Worm (Caenorhabditis elegans) whole organism, L4 larva: ENCODE data around the gene fust-1.

Experiments used
- D1046.2 ChIP-seq: fragments of 200-800 bp; sonication (Bioruptor generic); IDR thresholded peaks from 2 replicates; pipeline ENCODE4 v1.3.6; 2022; ENCODE audit warnings: missing genetic modification characterization, missing compliant biosample characterization
- F26F4.8 ChIP-seq: fragments of 200-800 bp; sonication (Bioruptor generic); conservative IDR thresholded peaks from 2 replicates; pipeline ENCODE4 v1.3.6; 2022; ENCODE audit warnings: missing genetic modification characterization, missing compliant biosample characterization
- F44E2.7 ChIP-seq: fragments of 200-800 bp; sonication (Bioruptor generic); IDR thresholded peaks from 2 replicates; pipeline ENCODE4 v2.1.2; 2022; ENCODE audit warnings: missing genetic modification characterization, missing compliant biosample characterization
- F49E8.2 ChIP-seq: sonication (generic microtip); optimal IDR thresholded peaks from 2 replicates; lab custom pipeline; 2016; ENCODE audit warnings: missing compliant biosample characterization, mild to moderate bottlenecking, missing genetic modification characterization, borderline replicate concordance
- Y75B8A.6 ChIP-seq: fragments of 200-800 bp; sonication (Bioruptor generic); IDR thresholded peaks from 2 replicates; pipeline ENCODE4 v1.3.6; 2022; ENCODE audit warnings: missing genetic modification reagents, missing genetic modification characterization, missing compliant biosample characterization
- aha-1 ChIP-seq: fragments of 150-350 bp; peaks from one replicate; lab custom pipeline; 2014; ENCODE audit warnings: missing biosample characterization, missing genetic modification characterization
- ceh-32 ChIP-seq: sonication (generic microtip); optimal IDR thresholded peaks from 2 replicates; lab custom pipeline; 2016; ENCODE audit warnings: mild to moderate bottlenecking, missing genetic modification characterization, missing compliant biosample characterization; ENCODE audit not compliant: poor library complexity
- ceh-82 ChIP-seq: sonication (generic microtip); optimal IDR thresholded peaks from 2 replicates; lab custom pipeline; 2017; ENCODE audit warnings: missing biosample characterization, missing genetic modification characterization
- cey-2 ChIP-seq: sonication (generic microtip); optimal IDR thresholded peaks from 3 replicates; lab custom pipeline; 2017; ENCODE audit warnings: missing genetic modification characterization, mild to moderate bottlenecking, missing compliant biosample characterization, antibody characterized with exemption, borderline replicate concordance; ENCODE audit not compliant: insufficient read depth
- daf-16 ChIP-seq, 3 experiments: sonication (generic microtip); optimal IDR thresholded peaks; 2 replicates each; lab custom pipeline; 2016 to 2017; ENCODE audit warnings: missing genetic modification characterization in 3 of 3, missing genetic modification reagents in 3 of 3, mild to moderate bottlenecking in 2 of 3, missing compliant biosample characterization in 2 of 3, missing biosample characterization in 1 of 3, moderate library complexity in 1 of 3
- daf-19 ChIP-seq: fragments of 200-800 bp; sonication (Bioruptor generic); conservative IDR thresholded peaks from 2 replicates; pipeline ENCODE4 v1.3.6; 2022; ENCODE audit warnings: missing genetic modification characterization, missing compliant biosample characterization
- dmd-8 ChIP-seq: fragments of 200-800 bp; sonication (Bioruptor generic); IDR thresholded peaks from 2 replicates; pipeline ENCODE4 v1.3.6; 2022; ENCODE audit warnings: missing genetic modification characterization, missing compliant biosample characterization
- dve-1 ChIP-seq: sonication (generic microtip); optimal IDR thresholded peaks from 2 replicates; lab custom pipeline; 2017; ENCODE audit warnings: antibody characterized with exemption, mild to moderate bottlenecking, missing genetic modification characterization, missing compliant biosample characterization; ENCODE audit not compliant: insufficient read depth
- egl-43 ChIP-seq: fragments of 200-800 bp; sonication (Bioruptor generic); IDR thresholded peaks from 2 replicates; pipeline ENCODE4 v1.3.6; 2022; ENCODE audit warnings: missing genetic modification reagents, missing genetic modification characterization, missing compliant biosample characterization
- gei-8 ChIP-seq: fragments of 200-800 bp; sonication (Bioruptor generic); optimal IDR thresholded peaks from 2 replicates; lab custom pipeline; 2018; ENCODE audit warnings: mild to moderate bottlenecking, missing genetic modification characterization, missing compliant biosample characterization
- hif-1 ChIP-seq, 2 experiments: sonication (generic microtip); optimal IDR thresholded peaks; 2 replicates each; lab custom pipeline; 2016 to 2017; ENCODE audit warnings: missing compliant biosample characterization in 2 of 2, missing genetic modification characterization in 2 of 2, missing genetic modification reagents in 2 of 2, missing genotype in 2 of 2, mild to moderate bottlenecking in 1 of 2
- hlh-11 ChIP-seq: fragments of 200-800 bp; sonication (Bioruptor generic); optimal IDR thresholded peaks from 2 replicates; lab custom pipeline; 2018; ENCODE audit warnings: mild to moderate bottlenecking, missing genetic modification characterization, missing compliant biosample characterization
- lin-15B ChIP-seq: fragments of 150-350 bp; sonication (generic microtip); optimal IDR thresholded peaks from 3 replicates; lab custom pipeline; 2014; ENCODE audit warnings: missing biosample characterization, missing genetic modification characterization
- lin-29 ChIP-seq: fragments of 200-800 bp; sonication (Bioruptor generic); IDR thresholded peaks from 2 replicates; pipeline ENCODE4 v1.3.6; 2022; ENCODE audit warnings: missing genetic modification reagents, missing genetic modification characterization, missing compliant biosample characterization
- lin-38 ChIP-seq: fragments of 200-800 bp; sonication (Bioruptor generic); IDR thresholded peaks from 2 replicates; pipeline ENCODE4 v1.3.6; 2022; ENCODE audit warnings: missing genetic modification reagents, missing genetic modification characterization, missing compliant biosample characterization
- lir-3 ChIP-seq: sonication (generic microtip); optimal IDR thresholded peaks from 2 replicates; lab custom pipeline; 2016; ENCODE audit warnings: mild to moderate bottlenecking, missing genetic modification characterization, missing compliant biosample characterization
- lsy-2 ChIP-seq, 2 experiments: fragments of 150-350 bp in 1 of 2; sonication (generic microtip) in 1 of 2; optimal IDR thresholded peaks; 2 replicates each; lab custom pipeline; 2014 to 2017; ENCODE audit warnings: missing biosample characterization in 2 of 2, missing genetic modification characterization in 2 of 2
- mdl-1 ChIP-seq, 2 experiments: fragments of 150-350 bp in 1 of 2; sonication (generic microtip) in 1 of 2; optimal IDR thresholded peaks; 2 replicates each; lab custom pipeline; 2014 to 2017; ENCODE audit warnings: missing biosample characterization in 2 of 2, missing genetic modification characterization in 2 of 2
- mep-1 ChIP-seq: fragments of 150-350 bp; sonication (generic microtip); optimal IDR thresholded peaks from 3 replicates; lab custom pipeline; 2014; ENCODE audit warnings: missing biosample characterization, missing genetic modification characterization
- mes-2 ChIP-seq: sonication (generic microtip); optimal IDR thresholded peaks from 2 replicates; lab custom pipeline; 2016; ENCODE audit warnings: missing genotype, mild to moderate bottlenecking, missing genetic modification characterization, missing compliant biosample characterization; ENCODE audit not compliant: poor library complexity, severe bottlenecking
- mxl-2 ChIP-seq: fragments of 200-800 bp; sonication (Bioruptor generic); conservative IDR thresholded peaks from 2 replicates; pipeline ENCODE4 v1.3.6; 2022; ENCODE audit warnings: missing genetic modification reagents, missing genetic modification characterization, missing compliant biosample characterization
- nhr-11 ChIP-seq: fragments of 150-350 bp; optimal IDR thresholded peaks from 2 replicates; lab custom pipeline; 2014; ENCODE audit warnings: missing biosample characterization, missing genetic modification characterization
- nhr-237 ChIP-seq: sonication (generic microtip); optimal IDR thresholded peaks from 2 replicates; lab custom pipeline; 2017; ENCODE audit warnings: missing biosample characterization, missing genetic modification characterization
- nhr-28 ChIP-seq: fragments of 150-350 bp; optimal IDR thresholded peaks from 2 replicates; lab custom pipeline; 2014; ENCODE audit warnings: missing biosample characterization, missing genetic modification characterization
- nhr-6 ChIP-seq: fragments of 150-350 bp; optimal IDR thresholded peaks from 2 replicates; lab custom pipeline; 2014; ENCODE audit warnings: missing biosample characterization, missing genetic modification characterization
- nhr-76 ChIP-seq: fragments of 150-350 bp; optimal IDR thresholded peaks from 2 replicates; lab custom pipeline; 2014; ENCODE audit warnings: missing biosample characterization, missing genetic modification characterization
- nhr-77 ChIP-seq: fragments of 150-350 bp; optimal IDR thresholded peaks from 2 replicates; lab custom pipeline; 2014; ENCODE audit warnings: missing biosample characterization, missing genetic modification characterization
- pha-4 ChIP-seq, 2 experiments: fragments of 150-350 bp in 1 of 2; fragments of 200-800 bp in 1 of 2; sonication (Bioruptor generic) in 1 of 2; IDR thresholded peaks in 1 of 2; optimal IDR thresholded peaks in 1 of 2; 2 replicates each; pipeline versions ENCODE4 v1.3.6 to Lab custom; 2014 to 2022; ENCODE audit warnings: missing genetic modification characterization in 2 of 2, missing genetic modification reagents in 2 of 2, missing biosample characterization in 1 of 2, missing compliant biosample characterization in 1 of 2
- sdz-12 ChIP-seq: fragments of 200-800 bp; sonication (Bioruptor generic); optimal IDR thresholded peaks from 2 replicates; lab custom pipeline; 2018; ENCODE audit warnings: mild to moderate bottlenecking, missing genetic modification characterization, missing compliant biosample characterization
- spr-1 ChIP-seq: sonication (generic microtip); optimal IDR thresholded peaks from 2 replicates; lab custom pipeline; 2016; ENCODE audit warnings: mild to moderate bottlenecking, missing genetic modification characterization, missing compliant biosample characterization
- spr-3 ChIP-seq: fragments of 200-800 bp; sonication (Bioruptor generic); optimal IDR thresholded peaks from 2 replicates; lab custom pipeline; 2018; ENCODE audit warnings: mild to moderate bottlenecking, missing genetic modification characterization, missing compliant biosample characterization
- zip-2 ChIP-seq: fragments of 150-350 bp; optimal IDR thresholded peaks from 2 replicates; lab custom pipeline; 2014; ENCODE audit warnings: missing biosample characterization, missing genetic modification characterization
- ztf-11 ChIP-seq: fragments of 150-350 bp; optimal IDR thresholded peaks from 2 replicates; lab custom pipeline; 2014; ENCODE audit warnings: missing biosample characterization, missing genetic modification characterization
- ztf-7 ChIP-seq: fragments of 150-350 bp; optimal IDR thresholded peaks from 2 replicates; lab custom pipeline; 2014; ENCODE audit warnings: missing biosample characterization, missing genetic modification characterization

fust-1 gene

DNA sequence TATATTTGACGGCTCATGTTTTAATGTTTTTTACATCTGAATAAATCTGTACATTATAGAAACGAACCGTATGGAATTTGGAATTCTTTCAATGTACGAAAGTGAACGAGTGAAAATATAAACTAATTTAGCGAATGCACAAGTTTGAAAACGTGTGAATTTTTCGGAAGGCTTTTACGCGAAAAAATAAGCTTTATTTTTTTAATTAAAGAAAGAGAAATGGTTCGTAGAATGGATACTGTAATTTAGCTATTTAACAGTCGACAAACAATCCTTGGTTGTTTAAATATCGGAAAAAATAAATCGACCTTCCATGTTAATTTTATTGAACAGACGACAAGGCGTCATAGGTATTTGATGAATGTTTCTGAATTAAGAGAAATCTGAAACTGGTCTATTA lies 43.2 kb downstream of the fust-1 start, which contains the start of gene acdh-12:
Gene acdh-12, minus strand, starts transcription at position 101 of the 400 bp plus-strand sequence.
- no peak for TF ChIP-seq nhr-237 (tag; lab: Kevin White, UChicago)
- TF ChIP-seq spr-3 = no peak

DNA sequence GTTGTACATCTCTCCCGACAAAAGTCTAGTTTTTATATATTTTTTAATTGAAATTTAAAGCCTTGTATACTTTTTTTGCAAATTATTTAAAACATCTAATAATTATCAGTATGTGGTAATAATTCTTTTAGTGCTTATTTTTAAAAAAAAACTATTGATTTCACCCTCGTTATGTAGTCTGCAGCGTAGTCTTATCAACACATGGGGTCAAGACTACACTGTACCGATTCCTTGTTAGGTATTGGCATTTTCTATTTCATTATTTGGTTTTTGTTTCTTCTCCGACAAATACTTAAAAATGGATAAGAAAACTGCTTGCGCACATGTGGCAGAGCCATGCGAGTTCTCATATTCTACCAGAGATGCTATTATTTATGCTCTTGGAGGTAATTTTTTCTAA lies 43.7 kb downstream of the fust-1 start, which contains the start of gene maoc-1:
Gene maoc-1, plus strand, starts transcription at position 237 of the 400 bp plus-strand sequence.
- TF ChIP-seq lsy-2 (tag; optimal IDR thresholded peaks at IDR 0.05; lab: Kevin White, UChicago) (peak in 1 of 2 experiments; percentile 5), mes-2 (tag; lab: Kevin White, UChicago) (peak; percentile 7), pha-4 (GFP tag; IDR thresholded peaks at IDR 0.05; lab: Robert Waterston, UW) (0 out of 2 replicates have a peak, but pooled peaks have one; percentile 40), pha-4 (tag; optimal IDR thresholded peaks at IDR 0.05; lab: Kevin White, UChicago) (no peak), ztf-7 (tag; lab: Kevin White, UChicago) (no peak), lin-15B (tag; lab: Kevin White, UChicago) (no peak), nhr-77 (peak; percentile 37), dve-1 (tag; lab: Kevin White, UChicago) (peak; percentile 24), nhr-28 (peak; percentile 95), zip-2 (tag; lab: Kevin White, UChicago) (no peak), daf-16 (GFP tag; optimal IDR thresholded peaks at IDR 0.05; lab: Kevin White, UChicago) (no peak), daf-16 (tag; optimal IDR thresholded peaks at IDR 0.05; lab: Kevin White, UChicago) (peak; percentile 75), hlh-11 (tag; lab: Kevin White, UChicago) (peak; percentile 33), mdl-1 (tag; optimal IDR thresholded peaks at IDR 0.05; lab: Kevin White, UChicago) (peak in 1 of 2 experiments; percentile 21)

DNA sequence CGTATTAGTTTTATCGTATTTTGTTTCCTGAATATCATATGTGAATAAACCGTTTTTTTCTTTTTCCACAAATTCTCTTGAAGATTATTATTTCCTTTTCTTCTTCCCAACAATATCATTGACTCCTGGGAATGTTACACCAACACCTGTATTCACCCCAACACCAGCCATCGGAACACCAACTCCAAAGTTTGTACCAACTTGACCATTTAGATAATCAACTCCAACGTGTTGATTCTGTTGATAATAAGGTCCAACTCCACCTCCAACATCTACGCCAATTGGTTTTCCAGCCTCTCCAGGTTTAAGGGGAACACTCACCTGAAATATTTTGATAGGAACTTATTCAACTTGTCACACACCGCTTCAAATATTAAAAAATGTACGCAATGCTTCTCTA lies 45.1 kb downstream of the fust-1 start:
- TF ChIP-seq aha-1 (tag; lab: Kevin White, UChicago) = peak; percentile 95
- peak; percentile 29 for TF ChIP-seq mep-1 (tag; lab: Kevin White, UChicago)
- no peak for TF ChIP-seq daf-19 (GFP tag; lab: Robert Waterston, UW)
- TF ChIP-seq daf-16 (GFP tag; optimal IDR thresholded peaks at IDR 0.05; lab: Kevin White, UChicago) = no peak
- peak; percentile 14 for TF ChIP-seq daf-16 (tag; optimal IDR thresholded peaks at IDR 0.05; lab: Kevin White, UChicago)
- 0 out of 2 replicates have a peak, but pooled peaks have one; percentile 55 for TF ChIP-seq dmd-8 (GFP tag; lab: Robert Waterston, UW)
- TF ChIP-seq lin-38 (GFP tag; lab: Robert Waterston, UW) = peak; percentile 17; the same call in 1 of the 2 replicates
- no peak for TF ChIP-seq spr-1
- TF ChIP-seq, all 104 proteins: peak for 5

ce11 chrII:7199308-7199707 lies 46.9 kb downstream of the fust-1 start, which contains the start of gene E04F6.6:
E04F6.6 (minus strand) TSS chrII:7199565.
- TF ChIP-seq aha-1 (tag; lab: Kevin White, UChicago) (peak; percentile 30), nhr-6 (tag; lab: Kevin White, UChicago) (no peak), F44E2.7 (GFP tag; lab: Robert Waterston, UW) (no peak), nhr-28 (peak; percentile 87)

DNA sequence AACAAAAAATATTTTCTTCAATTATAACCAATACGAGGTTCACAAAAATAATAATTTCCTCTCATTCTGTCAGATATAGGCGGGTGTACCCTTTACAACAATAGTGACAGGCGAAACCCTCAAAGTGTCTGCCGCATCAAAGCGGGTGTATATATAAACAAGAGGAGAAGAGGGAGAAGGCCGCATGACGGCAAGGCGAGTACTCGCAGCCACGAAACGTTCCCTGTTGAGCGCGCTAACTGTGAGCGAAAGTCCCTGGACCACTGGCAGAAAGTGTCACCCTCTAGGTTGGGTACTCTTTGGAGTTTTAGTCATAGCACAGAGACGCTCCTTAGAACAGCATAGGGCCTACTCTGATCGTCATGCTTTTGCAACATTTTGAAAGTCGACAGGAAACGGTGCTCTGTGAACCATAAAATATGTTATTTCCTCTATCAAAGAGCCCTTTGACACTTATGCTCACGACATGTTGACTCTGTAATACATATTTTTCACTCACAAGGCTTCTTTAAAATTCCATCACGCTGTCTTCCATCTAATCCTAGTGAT lies 47.7 kb downstream of the fust-1 start, which contains the start of gene pcrg-1:
Gene pcrg-1, plus strand, starts transcription at position 499 of the 549 bp plus-strand sequence.
- TF ChIP-seq lir-3 (tag; lab: Kevin White, UChicago) (peak; percentile 70), F49E8.2 (tag; lab: Kevin White, UChicago) (peak; percentile 73), F26F4.8 (GFP tag; lab: Robert Waterston, UW) (peak; percentile 95), mdl-1 (tag; optimal IDR thresholded peaks at IDR 0.05; lab: Kevin White, UChicago) (no peak), D1046.2 (GFP tag; lab: Robert Waterston, UW) (peak; percentile 90; the same call in 1 of the 2 replicates), gei-8 (peak; percentile 12), nhr-76 (tag; lab: Kevin White, UChicago) (no peak), daf-16 (GFP tag; optimal IDR thresholded peaks at IDR 0.05; lab: Kevin White, UChicago) (peak; percentile 81 to 87), daf-16 (tag; optimal IDR thresholded peaks at IDR 0.05; lab: Kevin White, UChicago) (peak; percentile 60), dmd-8 (GFP tag; lab: Robert Waterston, UW) (peak; percentile 94), lin-29 (GFP tag; lab: Robert Waterston, UW) (peak; percentile 79), mxl-2 (GFP tag; lab: Robert Waterston, UW) (0 out of 2 replicates have a peak, but pooled peaks have one; percentile 12), ceh-82 (tag; lab: Kevin White, UChicago) (no peak), zip-2 (tag; lab: Kevin White, UChicago) (peak; percentile 35), cey-2 (no peak), ztf-11 (tag; lab: Kevin White, UChicago) (no peak), nhr-11 (tag; lab: Kevin White, UChicago) (no peak), egl-43 (peak; percentile 97), lin-38 (GFP tag; lab: Robert Waterston, UW) (peak; percentile 84), ceh-32 (tag; lab: Kevin White, UChicago) (no peak), hif-1 (tag; optimal IDR thresholded peaks at IDR 0.05; lab: Kevin White, UChicago) (peak; percentile 12 to 56), sdz-12 (GFP tag; lab: Kevin White, UChicago) (no peak), nhr-28 (no peak), ztf-7 (tag; lab: Kevin White, UChicago) (peak; percentile 57), Y75B8A.6 (GFP tag; lab: Robert Waterston, UW) (peak; percentile 91)
